Worm (Caenorhabditis elegans) whole organism, mixed stage, embryonic: ENCODE results near the gene egl-43.

Source experiments
- M03D4.4 ChIP-seq: sonication (generic microtip); optimal IDR thresholded peaks from 2 replicates; lab custom pipeline; 2017; ENCODE audit warnings: mild to moderate bottlenecking, missing genetic modification characterization, missing compliant biosample characterization
- bed-3 ChIP-seq: fragments of 200-800 bp; sonication (Bioruptor generic); optimal IDR thresholded peaks from 3 replicates; lab custom pipeline; 2018; ENCODE audit warnings: mild to moderate bottlenecking, missing genetic modification characterization, moderate library complexity, missing compliant biosample characterization
- blmp-1 ChIP-seq: fragments of 150-350 bp; optimal IDR thresholded peaks from 2 replicates; lab custom pipeline; 2014; ENCODE audit warnings: missing biosample characterization, missing genetic modification characterization
- ceh-39 ChIP-seq: fragments of 150-350 bp; optimal IDR thresholded peaks from 2 replicates; lab custom pipeline; 2014; ENCODE audit warnings: missing biosample characterization, missing genetic modification characterization
- ceh-43 ChIP-seq: fragments of 200-800 bp; sonication (Bioruptor generic); optimal IDR thresholded peaks from 2 replicates; lab custom pipeline; 2018; ENCODE audit warnings: mild to moderate bottlenecking, missing genetic modification characterization, moderate library complexity, missing compliant biosample characterization
- ceh-83 ChIP-seq: fragments of 200-800 bp; sonication (Bioruptor generic); optimal IDR thresholded peaks from 2 replicates; lab custom pipeline; 2018; ENCODE audit warnings: mild to moderate bottlenecking, missing genetic modification characterization, missing compliant biosample characterization
- cnd-1 ChIP-seq: fragments of 200-800 bp; sonication (Bioruptor generic); optimal IDR thresholded peaks from 2 replicates; lab custom pipeline; 2018; ENCODE audit warnings: mild to moderate bottlenecking, missing genetic modification characterization, missing compliant biosample characterization
- drap-1 ChIP-seq: fragments of 200-800 bp; sonication (Bioruptor generic); optimal IDR thresholded peaks from 3 replicates; lab custom pipeline; 2018; ENCODE audit warnings: mild to moderate bottlenecking, missing genetic modification characterization, missing compliant biosample characterization
- elt-1 ChIP-seq: sonication (generic microtip); optimal IDR thresholded peaks from 2 replicates; lab custom pipeline; 2017; ENCODE audit warnings: missing genetic modification characterization, mild to moderate bottlenecking, missing compliant biosample characterization, antibody characterized with exemption, moderate library complexity, borderline replicate concordance; ENCODE audit not compliant: insufficient read depth
- elt-3 ChIP-seq: fragments of 150-350 bp; optimal IDR thresholded peaks from 2 replicates; lab custom pipeline; 2014; ENCODE audit warnings: missing biosample characterization, missing genetic modification characterization
- flh-1 ChIP-seq: fragments of 200-800 bp; sonication (Bioruptor generic); optimal IDR thresholded peaks from 2 replicates; lab custom pipeline; 2018; ENCODE audit warnings: mild to moderate bottlenecking, missing genetic modification characterization, moderate library complexity, missing compliant biosample characterization
- ham-2 ChIP-seq: fragments of 200-800 bp; sonication (Bioruptor generic); optimal IDR thresholded peaks from 2 replicates; lab custom pipeline; 2018; ENCODE audit warnings: mild to moderate bottlenecking, missing genetic modification characterization, missing compliant biosample characterization
- hlh-1 ChIP-seq: fragments of 150-350 bp; optimal IDR thresholded peaks from 2 replicates; lab custom pipeline; 2014; ENCODE audit warnings: missing biosample characterization, missing genetic modification reagents, missing genetic modification characterization
- lin-32 ChIP-seq: fragments of 200-800 bp; sonication (Bioruptor generic); optimal IDR thresholded peaks from 2 replicates; lab custom pipeline; 2018; ENCODE audit warnings: mild to moderate bottlenecking, missing genetic modification characterization, missing compliant biosample characterization
- lsy-2 ChIP-seq: fragments of 150-350 bp; optimal IDR thresholded peaks from 2 replicates; lab custom pipeline; 2014; ENCODE audit warnings: missing biosample characterization, missing genetic modification characterization
- mab-5 ChIP-seq: fragments of 150-350 bp; optimal IDR thresholded peaks from 2 replicates; lab custom pipeline; 2014; ENCODE audit warnings: missing biosample characterization, missing genetic modification characterization
- mep-1 ChIP-seq: fragments of 150-350 bp; optimal IDR thresholded peaks from 2 replicates; lab custom pipeline; 2017; ENCODE audit warnings: missing biosample characterization, missing genetic modification reagents, missing genetic modification characterization, inconsistent platforms
- mls-2 ChIP-seq: sonication (generic microtip); optimal IDR thresholded peaks from 2 replicates; lab custom pipeline; 2016; ENCODE audit warnings: mild to moderate bottlenecking, missing genetic modification characterization, moderate library complexity, missing compliant biosample characterization
- nhr-2 ChIP-seq: fragments of 150-350 bp; optimal IDR thresholded peaks from 2 replicates; lab custom pipeline; 2014; ENCODE audit warnings: missing biosample characterization, missing genetic modification characterization
- nhr-237 ChIP-seq: fragments of 150-350 bp; optimal IDR thresholded peaks from 2 replicates; lab custom pipeline; 2014; ENCODE audit warnings: missing biosample characterization, missing genetic modification characterization
- nhr-28 ChIP-seq: fragments of 150-350 bp; optimal IDR thresholded peaks from 2 replicates; lab custom pipeline; 2014; ENCODE audit warnings: missing biosample characterization, missing genetic modification characterization
- nhr-76 ChIP-seq: sonication (generic microtip); optimal IDR thresholded peaks from 2 replicates; lab custom pipeline; 2017; ENCODE audit warnings: missing biosample characterization, missing genetic modification characterization
- pha-4 ChIP-seq: fragments of 150-350 bp; optimal IDR thresholded peaks from 2 replicates; lab custom pipeline; 2018; ENCODE audit warnings: missing biosample characterization, missing genetic modification reagents, missing genetic modification characterization
- sem-2 ChIP-seq: fragments of 200-800 bp; sonication (Bioruptor generic); optimal IDR thresholded peaks from 2 replicates; lab custom pipeline; 2018; ENCODE audit warnings: mild to moderate bottlenecking, missing genetic modification characterization, missing compliant biosample characterization
- snpc-4 ChIP-seq: fragments of 150-350 bp; optimal IDR thresholded peaks from 2 replicates; lab custom pipeline; 2014; ENCODE audit warnings: missing biosample characterization, missing genetic modification characterization
- sptf-1 ChIP-seq: sonication (generic microtip); optimal IDR thresholded peaks from 2 replicates; lab custom pipeline; 2017; ENCODE audit warnings: mild to moderate bottlenecking, missing genetic modification characterization, moderate library complexity, missing compliant biosample characterization
- unc-120 ChIP-seq: sonication (generic microtip); optimal IDR thresholded peaks from 2 replicates; lab custom pipeline; 2017; ENCODE audit warnings: missing genetic modification characterization, missing compliant biosample characterization; ENCODE audit not compliant: poor library complexity, severe bottlenecking
- unc-39 ChIP-seq: fragments of 150-350 bp; optimal IDR thresholded peaks from 2 replicates; lab custom pipeline; 2014; ENCODE audit warnings: missing biosample characterization, missing genetic modification characterization
- unc-62 ChIP-seq: fragments of 150-350 bp; optimal IDR thresholded peaks from 2 replicates; lab custom pipeline; 2014; ENCODE audit warnings: missing biosample characterization, missing genetic modification reagents, missing genetic modification characterization
- zip-8 ChIP-seq: fragments of 150-350 bp; optimal IDR thresholded peaks from 2 replicates; lab custom pipeline; 2014; ENCODE audit warnings: missing biosample characterization, missing genetic modification characterization
- ztf-11 ChIP-seq: fragments of 150-350 bp; optimal IDR thresholded peaks from 2 replicates; lab custom pipeline; 2014; ENCODE audit warnings: missing biosample characterization, missing genetic modification characterization

egl-43 gene

DNA sequence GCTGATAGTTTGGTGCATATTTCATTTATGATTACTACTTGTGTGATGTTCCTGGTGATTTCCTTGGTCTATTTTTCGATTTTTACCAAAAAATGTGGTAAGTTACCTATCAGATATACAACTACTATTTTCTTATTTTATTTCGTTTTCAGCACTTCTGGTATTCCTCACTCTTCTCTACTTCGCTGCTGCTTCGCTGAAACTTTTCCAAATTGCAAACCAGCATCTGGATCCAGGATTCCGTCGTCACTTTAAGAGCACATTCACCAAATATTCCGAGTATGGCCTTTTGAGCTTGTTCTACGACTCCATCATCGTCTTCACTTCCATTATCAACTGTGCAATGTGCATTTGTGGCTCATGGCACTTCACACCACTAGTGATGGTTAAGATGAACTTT, 53.6 kb downstream of the egl-43 start:
- TF ChIP-seq nhr-28, result no peak
- TF ChIP-seq blmp-1 (tag; lab: Kevin White, UChicago), result no peak
- no peak for TF ChIP-seq cnd-1 (tag; lab: Kevin White, UChicago)
- TF ChIP-seq mab-5 (tag; lab: Kevin White, UChicago), result no peak
- TF ChIP-seq mep-1 (tag; lab: Kevin White, UChicago), result no peak
- TF ChIP-seq mls-2 (tag; lab: Kevin White, UChicago), result no peak
- TF ChIP-seq bed-3, result no peak
- no peak for TF ChIP-seq drap-1 (GFP tag; lab: Kevin White, UChicago)
- no peak for TF ChIP-seq zip-8 (tag; lab: Kevin White, UChicago)
- no peak for TF ChIP-seq lsy-2

DNA sequence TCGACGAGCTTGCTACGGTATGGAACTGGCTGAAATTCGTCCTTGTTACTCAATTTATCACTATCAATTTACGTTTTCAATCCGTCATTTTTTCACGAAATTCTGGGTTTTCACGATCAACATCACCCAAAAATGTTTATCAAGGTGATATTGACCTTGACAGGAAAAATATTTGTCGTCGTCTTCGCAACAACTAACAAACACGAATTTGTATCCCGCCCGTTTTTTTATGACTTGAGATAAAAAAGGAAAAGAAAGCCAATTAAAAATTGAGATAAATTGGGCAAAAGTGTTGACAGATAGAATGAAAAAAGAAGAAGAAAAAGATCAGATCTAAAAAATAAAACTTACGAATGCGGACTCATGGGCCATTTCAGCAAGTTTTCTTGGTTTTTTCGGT, 55.9 kb downstream of the egl-43 start:
- TF ChIP-seq ceh-39 (tag; lab: Kevin White, UChicago), result no peak
- no peak for TF ChIP-seq zip-8 (tag; lab: Kevin White, UChicago)
- TF ChIP-seq bed-3, result no peak
- TF ChIP-seq snpc-4, result no peak
- no peak for TF ChIP-seq mep-1 (tag; lab: Kevin White, UChicago)
- TF ChIP-seq sptf-1 (tag; lab: Kevin White, UChicago), result no peak
- no peak for TF ChIP-seq flh-1 (GFP tag; lab: Kevin White, UChicago)
- TF ChIP-seq mls-2 (tag; lab: Kevin White, UChicago), result no peak
- no peak for TF ChIP-seq nhr-76 (tag; lab: Kevin White, UChicago)
- TF ChIP-seq ceh-43 (GFP tag; lab: Kevin White, UChicago), result no peak
- TF ChIP-seq hlh-1 (tag; lab: Kevin White, UChicago), result no peak
- no peak for TF ChIP-seq sem-2 (GFP tag; lab: Kevin White, UChicago)
- no peak for TF ChIP-seq drap-1 (GFP tag; lab: Kevin White, UChicago)
- TF ChIP-seq nhr-237 (tag; lab: Kevin White, UChicago), result no peak
- no peak for TF ChIP-seq nhr-2 (tag; lab: Kevin White, UChicago)
- TF ChIP-seq elt-3 (tag; lab: Kevin White, UChicago), result no peak
- TF ChIP-seq nhr-28, result no peak
- no peak for TF ChIP-seq unc-120 (tag; lab: Kevin White, UChicago)
- TF ChIP-seq elt-1 (tag; lab: Kevin White, UChicago), result no peak
- no peak for TF ChIP-seq M03D4.4
- TF ChIP-seq, all 35 proteins: peak for 0

ce11 chrII:10011733-10012132, 56.7 kb downstream of the egl-43 start:
- TF ChIP-seq nhr-76 (tag; lab: Kevin White, UChicago) (no peak), ztf-11 (tag; lab: Kevin White, UChicago) (no peak), unc-39 (tag; lab: Kevin White, UChicago) (no peak), cnd-1 (tag; lab: Kevin White, UChicago) (no peak), ham-2 (GFP tag; lab: Kevin White, UChicago) (no peak), elt-1 (tag; lab: Kevin White, UChicago) (no peak)

DNA sequence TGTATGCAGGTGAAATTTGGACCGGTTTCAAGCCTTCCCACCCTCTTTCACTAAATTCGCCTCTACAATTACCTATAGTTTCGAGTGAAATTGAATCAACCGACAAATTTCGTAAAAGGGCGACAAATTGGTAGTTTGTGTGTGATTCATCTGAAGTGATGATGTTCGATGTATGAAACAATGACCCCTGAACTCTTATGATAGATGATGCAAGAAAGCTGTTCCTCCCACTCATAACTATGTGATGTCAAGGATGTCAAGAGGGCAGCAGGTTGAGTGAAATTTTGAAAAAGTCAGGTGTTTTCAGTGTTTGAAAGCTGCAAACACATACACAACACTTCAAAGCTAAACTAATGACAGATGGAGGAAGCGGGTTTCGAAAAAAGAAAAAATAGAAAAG, 57.5 kb downstream of the egl-43 start:
- TF ChIP-seq M03D4.4 (no peak), zip-8 (tag; lab: Kevin White, UChicago) (no peak), unc-62 (GFP tag; lab: Kevin White, UChicago) (no peak), ceh-39 (tag; lab: Kevin White, UChicago) (no peak), drap-1 (GFP tag; lab: Kevin White, UChicago) (no peak), unc-39 (tag; lab: Kevin White, UChicago) (no peak), nhr-2 (tag; lab: Kevin White, UChicago) (no peak), ceh-43 (GFP tag; lab: Kevin White, UChicago) (no peak), mab-5 (tag; lab: Kevin White, UChicago) (no peak), ceh-83 (GFP tag; lab: Kevin White, UChicago) (no peak), mls-2 (tag; lab: Kevin White, UChicago) (no peak), nhr-237 (tag; lab: Kevin White, UChicago) (no peak), mep-1 (tag; lab: Kevin White, UChicago) (no peak), lin-32 (GFP tag; lab: Kevin White, UChicago) (no peak), ham-2 (GFP tag; lab: Kevin White, UChicago) (no peak), pha-4 (tag; lab: Kevin White, UChicago) (no peak)
- TF ChIP-seq, all 35 proteins: peak for 0
